Worm (Caenorhabditis elegans): ENCODE results near the gene T28A11.18.
A peak's percentile ranks its signal among the peaks of the same experiment; 100 is the strongest.

The T28A11.18 gene

ce11 chrV:3287330-3287729 lies 19.5 kb upstream of the T28A11.18 start, which contains the start of gene F35F10.7:
Gene F35F10.7 (minus strand): TSS chrV:3287430.
- TF ChIP-seq ces-1 (GFP tag; optimal IDR thresholded peaks at IDR 0.05): no peak
- no peak for TF ChIP-seq lin-15B (tag; optimal IDR thresholded peaks at IDR 0.05)
- no peak for TF ChIP-seq xbp-1 (tag; optimal IDR thresholded peaks at IDR 0.05)
- no peak for TF ChIP-seq nhr-28 (tag; optimal IDR thresholded peaks at IDR 0.05)
- no peak for TF ChIP-seq rnt-1 (tag; optimal IDR thresholded peaks at IDR 0.05)
- no peak for TF ChIP-seq unc-62 (GFP tag; optimal IDR thresholded peaks at IDR 0.05)
- no peak for TF ChIP-seq mef-2 (tag; optimal IDR thresholded peaks at IDR 0.05)
- no peak for TF ChIP-seq ceh-90 (tag; optimal IDR thresholded peaks at IDR 0.05)
- TF ChIP-seq nhr-12 (tag; optimal IDR thresholded peaks at IDR 0.05): no peak
- no peak for TF ChIP-seq dpl-1 (GFP tag; optimal IDR thresholded peaks at IDR 0.05)
- TF ChIP-seq nhr-237 (tag; optimal IDR thresholded peaks at IDR 0.05): no peak
- TF ChIP-seq blmp-1 (tag; optimal IDR thresholded peaks at IDR 0.05): no peak
- no peak for TF ChIP-seq nhr-20 (tag; optimal IDR thresholded peaks at IDR 0.05)
- TF ChIP-seq elt-2 (tag; optimal IDR thresholded peaks at IDR 0.05): no peak
- no peak for TF ChIP-seq skn-1 (tag; optimal IDR thresholded peaks at IDR 0.05)
- no peak for TF ChIP-seq lir-3 (tag; optimal IDR thresholded peaks at IDR 0.05; ENCODE audit: poor library complexity)
- TF ChIP-seq mab-9 (GFP tag; IDR thresholded peaks at IDR 0.05): no peak

ce11 chrV:3284629-3285028 lies 16.8 kb upstream of the T28A11.18 start, which contains the start of gene F35F10.5:
Gene F35F10.5 (plus strand): TSS chrV:3284929.
- no peak for TF ChIP-seq unc-86 (tag; optimal IDR thresholded peaks at IDR 0.05)
- TF ChIP-seq unc-98 (GFP tag; IDR thresholded peaks at IDR 0.05): no peak
- no peak for TF ChIP-seq zip-4 (GFP tag; optimal IDR thresholded peaks at IDR 0.05)
- no peak for TF ChIP-seq ces-1 (GFP tag; optimal IDR thresholded peaks at IDR 0.05)
- TF ChIP-seq nhr-19 (GFP tag; conservative IDR thresholded peaks at IDR 0.05): no peak
- TF ChIP-seq C34B4.2 (tag; optimal IDR thresholded peaks at IDR 0.05): no peak
- no peak for TF ChIP-seq sptf-1 (tag; optimal IDR thresholded peaks at IDR 0.05)
- TF ChIP-seq mep-1 (tag; optimal IDR thresholded peaks at IDR 0.05): no peak
- no peak for TF ChIP-seq nhr-11 (tag; optimal IDR thresholded peaks at IDR 0.05)
- TF ChIP-seq egl-13 (tag; optimal IDR thresholded peaks at IDR 0.05): no peak

DNA sequence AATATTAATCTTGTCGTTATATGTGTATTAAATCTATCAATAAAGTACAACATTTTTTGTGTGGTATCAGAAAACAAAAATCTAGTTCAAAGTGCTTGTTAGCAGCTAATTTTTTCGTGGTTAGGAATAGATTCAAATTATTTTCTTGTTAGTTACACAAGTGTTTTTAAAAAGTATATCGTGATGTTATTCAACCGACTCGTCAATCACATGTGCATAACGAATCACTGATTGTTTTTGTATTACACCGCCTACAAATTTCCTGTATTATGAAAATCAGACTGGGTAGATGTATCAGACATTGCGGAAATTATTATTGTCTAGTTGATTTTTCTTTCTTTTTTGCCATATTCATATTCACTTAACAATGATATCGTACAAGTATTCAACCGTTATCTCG lies 15.1 kb upstream of the T28A11.18 start, which contains the start of gene str-64:
TSS of gene str-64 (plus strand) at position 301 of the 400 bp plus-strand sequence.
- TF ChIP-seq egl-13 (tag; optimal IDR thresholded peaks at IDR 0.05): no peak
- no peak for TF ChIP-seq skn-1 (tag; optimal IDR thresholded peaks at IDR 0.05)
- TF ChIP-seq snpc-4 (tag; optimal IDR thresholded peaks at IDR 0.05): no peak
- no peak for TF ChIP-seq nhr-28 (tag; optimal IDR thresholded peaks at IDR 0.05)
- TF ChIP-seq zip-4 (GFP tag; optimal IDR thresholded peaks at IDR 0.05): no peak
- no peak for TF ChIP-seq unc-62 (GFP tag; optimal IDR thresholded peaks at IDR 0.05)
- no peak for TF ChIP-seq rnt-1 (tag; optimal IDR thresholded peaks at IDR 0.05)

- peak; percentile 16 for TF ChIP-seq rnt-1 (tag; optimal IDR thresholded peaks at IDR 0.05)
- TF ChIP-seq mab-9 (GFP tag; IDR thresholded peaks at IDR 0.05): no peak
Observed at ce11 chrV:3281523-3281922, 13.7 kb upstream of the T28A11.18 start, which contains the start of gene T28A11.25. Gene T28A11.25 (plus strand): TSS chrV:3281823.

DNA sequence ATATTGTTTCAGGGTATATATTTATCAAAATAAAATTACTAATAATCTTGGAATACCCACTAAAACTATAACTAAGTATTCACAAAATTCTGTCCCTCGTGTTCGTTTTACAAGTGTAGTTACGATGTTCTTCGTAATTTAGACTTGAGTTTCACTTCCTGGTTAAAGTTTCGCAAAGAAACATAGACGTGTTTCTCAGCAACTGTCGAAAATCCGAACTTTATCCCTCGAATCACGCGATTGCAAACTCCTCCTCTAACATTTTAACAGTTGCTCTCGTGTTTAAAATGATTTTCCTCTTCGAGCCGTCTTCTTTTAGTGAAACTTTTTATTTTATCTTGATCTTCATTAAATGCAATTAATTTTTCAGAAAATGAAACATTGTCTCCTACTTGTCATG lies 12.2 kb upstream of the T28A11.18 start, which contains the start of gene T28A11.2:
TSS of gene T28A11.2 (plus strand) at position 371 of the 400 bp plus-strand sequence.
- TF ChIP-seq nhr-19 (GFP tag; conservative IDR thresholded peaks at IDR 0.05) (peak; percentile 14; the same call in 1 of the 2 replicates), ztf-4 (tag; optimal IDR thresholded peaks at IDR 0.05) (no peak), nhr-71 (tag; optimal IDR thresholded peaks at IDR 0.05) (peak; percentile 56), lin-14 (GFP tag; optimal IDR thresholded peaks at IDR 0.05) (peak; percentile 42), fkh-10 (GFP tag; optimal IDR thresholded peaks at IDR 0.05) (no peak), rnt-1 (tag; optimal IDR thresholded peaks at IDR 0.05) (peak; percentile 44), efl-1 (optimal IDR thresholded peaks at IDR 0.05) (no peak), efl-1 (GFP tag; optimal IDR thresholded peaks at IDR 0.05 in 1 of 2) (peak in 1 of 2 experiments; percentile 53)
